Worm (Caenorhabditis elegans) whole organism, early embryonic: ENCODE data around the gene prx-2.

Experiments
- B0310.2 ChIP-seq: sonication (generic microtip); optimal IDR thresholded peaks from 2 replicates; lab custom pipeline; 2016; ENCODE audit warnings: mild to moderate bottlenecking, missing genetic modification characterization, missing compliant biosample characterization
- F13C5.2 ChIP-seq: sonication (generic microtip); optimal IDR thresholded peaks from 2 replicates; lab custom pipeline; 2017; ENCODE audit warnings: mild to moderate bottlenecking, missing genetic modification characterization, inconsistent platforms, missing compliant biosample characterization
- aly-1 ChIP-seq: sonication (generic microtip); optimal IDR thresholded peaks from 2 replicates; lab custom pipeline; 2016; ENCODE audit warnings: missing genetic modification characterization, missing compliant biosample characterization
- ama-1 ChIP-seq: fragments of 150-350 bp; optimal IDR thresholded peaks from 2 replicates; lab custom pipeline; 2014
- ceh-13 ChIP-seq: fragments of 200-800 bp; sonication (Bioruptor generic); optimal IDR thresholded peaks from 2 replicates; lab custom pipeline; 2018; ENCODE audit warnings: mild to moderate bottlenecking, missing genetic modification characterization, missing compliant biosample characterization
- ceh-36 ChIP-seq: sonication (generic microtip); optimal IDR thresholded peaks from 2 replicates; lab custom pipeline; 2016; ENCODE audit warnings: missing genetic modification characterization, inconsistent platforms, missing compliant biosample characterization
- ets-7 ChIP-seq: sonication (generic microtip); optimal IDR thresholded peaks from 2 replicates; lab custom pipeline; 2016; ENCODE audit warnings: missing genotype, missing genetic modification characterization, missing compliant biosample characterization
- flt-1 ChIP-seq: fragments of 200-800 bp; sonication (Bioruptor generic); IDR thresholded peaks from 2 replicates; pipeline ENCODE4 v1.3.6; 2022; ENCODE audit warnings: missing genetic modification characterization, missing compliant biosample characterization
- hmbx-1 ChIP-seq: sonication (generic microtip); optimal IDR thresholded peaks from 2 replicates; lab custom pipeline; 2016; ENCODE audit warnings: mild to moderate bottlenecking, missing genetic modification characterization, missing compliant biosample characterization
- hmg-4 ChIP-seq: fragments of 200-800 bp; sonication (Bioruptor generic); optimal IDR thresholded peaks from 2 replicates; lab custom pipeline; 2018; ENCODE audit warnings: mild to moderate bottlenecking, missing genetic modification characterization, missing compliant biosample characterization
- hnd-1 ChIP-seq: sonication (generic microtip); optimal IDR thresholded peaks from 2 replicates; lab custom pipeline; 2016; ENCODE audit warnings: missing genetic modification characterization, missing compliant biosample characterization
- pes-1 ChIP-seq: fragments of 200-800 bp; sonication (Bioruptor generic); IDR thresholded peaks from 2 replicates; pipeline ENCODE4 v1.3.6; 2022; ENCODE audit warnings: missing genetic modification reagents, missing genetic modification characterization, missing compliant biosample characterization
- scrt-1 ChIP-seq: fragments of 200-800 bp; sonication (Bioruptor generic); IDR thresholded peaks from 2 replicates; pipeline ENCODE4 v1.3.6; 2022; ENCODE audit warnings: missing genetic modification characterization, missing compliant biosample characterization
- sea-1 ChIP-seq: fragments of 200-800 bp; sonication (Bioruptor generic); conservative IDR thresholded peaks from 2 replicates; pipeline ENCODE4 v1.3.6; 2022; ENCODE audit warnings: missing genetic modification characterization, missing compliant biosample characterization
- tbx-11 ChIP-seq: fragments of 200-800 bp; sonication (Bioruptor generic); IDR thresholded peaks from 2 replicates; pipeline ENCODE4 v1.3.6; 2022; ENCODE audit warnings: missing genetic modification characterization, missing compliant biosample characterization
- tbx-37 ChIP-seq: fragments of 200-800 bp; sonication (Bioruptor generic); conservative IDR thresholded peaks from 2 replicates; pipeline ENCODE4 v1.3.6; 2022; ENCODE audit warnings: missing genetic modification reagents, missing genetic modification characterization, missing compliant biosample characterization
- tra-4 ChIP-seq: sonication (generic microtip); optimal IDR thresholded peaks from 2 replicates; lab custom pipeline; 2017; ENCODE audit warnings: missing genetic modification characterization, missing compliant biosample characterization

prx-2 gene

ce11 chrIV:11692071-11692673 is 48.2 kb downstream of the prx-2 start:
- no peak for TF ChIP-seq scrt-1
- TF ChIP-seq tbx-11 = no peak
- no peak for TF ChIP-seq ets-7
- TF ChIP-seq B0310.2 (tag; lab: Kevin White, UChicago) = no peak
- 0 out of 2 replicates have a peak, but pooled peaks have one; percentile 38 for TF ChIP-seq pes-1
- no peak for TF ChIP-seq tra-4 (tag; lab: Kevin White, UChicago)
- peak; percentile 82 for TF ChIP-seq hmg-4 (GFP tag; lab: Kevin White, UChicago)
- TF ChIP-seq sea-1 (GFP tag; lab: Robert Waterston, UW) = no peak
- no peak for TF ChIP-seq hnd-1 (tag; lab: Kevin White, UChicago)
- no peak for TF ChIP-seq ceh-36
- no peak for TF ChIP-seq tbx-37 (GFP tag; lab: Robert Waterston, UW)
- no peak for TF ChIP-seq ama-1 (lab: Kevin White, UChicago)
- no peak for TF ChIP-seq hmbx-1 (tag; lab: Kevin White, UChicago)
- peak; percentile 48 for TF ChIP-seq F13C5.2 (tag; lab: Kevin White, UChicago)
- no peak for TF ChIP-seq flt-1
- TF ChIP-seq aly-1 (tag; lab: Kevin White, UChicago) = peak; percentile 35
- no peak for TF ChIP-seq ceh-13 (GFP tag; lab: Kevin White, UChicago)

- no peak for TF ChIP-seq pes-1
- TF ChIP-seq B0310.2 (tag; lab: Kevin White, UChicago) = no peak
- TF ChIP-seq tra-4 (tag; lab: Kevin White, UChicago) = no peak
- TF ChIP-seq flt-1 = no peak
- TF ChIP-seq hmbx-1 (tag; lab: Kevin White, UChicago) = no peak
- TF ChIP-seq tbx-37 (GFP tag; lab: Robert Waterston, UW) = no peak
- TF ChIP-seq hmg-4 (GFP tag; lab: Kevin White, UChicago) = no peak
- no peak for TF ChIP-seq ets-7
- no peak for TF ChIP-seq aly-1 (tag; lab: Kevin White, UChicago)
- TF ChIP-seq ama-1 (lab: Kevin White, UChicago) = no peak
- TF ChIP-seq ceh-36 = no peak
- TF ChIP-seq tbx-11 = no peak
- no peak for TF ChIP-seq ceh-13 (GFP tag; lab: Kevin White, UChicago)
- no peak for TF ChIP-seq F13C5.2 (tag; lab: Kevin White, UChicago)
- no peak for TF ChIP-seq scrt-1
- TF ChIP-seq sea-1 (GFP tag; lab: Robert Waterston, UW) = no peak
These were observed 49.6 kb downstream of the prx-2 start, which contains the start of gene ZK792.12 for ce11 chrIV:11693493-11693892. TSS of gene ZK792.12 (plus strand) at chrIV:11693793.

ce11 chrIV:11694143-11694542 is 50.2 kb downstream of the prx-2 start, which contains the start of gene ZK792.7:
TSS of gene ZK792.7 (plus strand) at chrIV:11694443.
- no peak for TF ChIP-seq ets-7

ce11 chrIV:11695634-11696033 is 51.7 kb downstream of the prx-2 start:
- TF ChIP-seq tbx-11 (no peak), ama-1 (lab: Kevin White, UChicago) (no peak), flt-1 (no peak), hnd-1 (tag; lab: Kevin White, UChicago) (no peak), ets-7 (no peak), tbx-37 (GFP tag; lab: Robert Waterston, UW) (no peak), hmbx-1 (tag; lab: Kevin White, UChicago) (no peak), hmg-4 (GFP tag; lab: Kevin White, UChicago) (no peak), F13C5.2 (tag; lab: Kevin White, UChicago) (no peak), ceh-13 (GFP tag; lab: Kevin White, UChicago) (no peak), B0310.2 (tag; lab: Kevin White, UChicago) (no peak), scrt-1 (no peak), tra-4 (tag; lab: Kevin White, UChicago) (no peak), aly-1 (tag; lab: Kevin White, UChicago) (no peak), ceh-36 (no peak), sea-1 (GFP tag; lab: Robert Waterston, UW) (no peak), pes-1 (no peak)
